Fruit fly (Drosophila melanogaster) whole organism, embryonic: ENCODE measurements around the gene nmo.

Experiments
- ATbp ChIP-seq: fragments of 200-800 bp; sonication (Bioruptor generic); optimal IDR thresholded peaks from 2 replicates; lab custom pipeline; 2017; ENCODE audit warnings: missing biosample characterization, mild to moderate bottlenecking, missing genetic modification characterization, missing genetic modification reagents
- Ada2b ChIP-seq: fragments of 200-800 bp; sonication (Bioruptor generic); IDR thresholded peaks from 2 replicates; pipeline ENCODE4 v1.3.6; 2022; ENCODE audit warnings: missing biosample characterization, missing genetic modification characterization
- BEAF-32 ChIP-seq: fragments of 200-800 bp; sonication (Bioruptor generic); optimal IDR thresholded peaks from 3 replicates; lab custom pipeline; 2017; ENCODE audit warnings: missing biosample characterization, missing genetic modification characterization, mild to moderate bottlenecking, moderate library complexity, missing genetic modification reagents
- Bdp1 ChIP-seq: fragments of 200-800 bp; sonication (Bioruptor generic); optimal IDR thresholded peaks from 3 replicates; lab custom pipeline; 2016; ENCODE audit warnings: missing biosample characterization, missing genetic modification characterization
- CG10267 ChIP-seq: fragments of 200-800 bp; sonication (Bioruptor generic); optimal IDR thresholded peaks from 2 replicates; lab custom pipeline; 2018; ENCODE audit warnings: missing biosample characterization, mild to moderate bottlenecking, missing genetic modification characterization, moderate library complexity
- CG10274 ChIP-seq: fragments of 200-800 bp; sonication (Bioruptor generic); optimal IDR thresholded peaks from 3 replicates; lab custom pipeline; 2017; ENCODE audit warnings: missing biosample characterization, mild to moderate bottlenecking, missing genetic modification characterization
- CG10462 ChIP-seq: fragments of 200-800 bp; sonication (Bioruptor generic); optimal IDR thresholded peaks from 2 replicates; lab custom pipeline; 2016; ENCODE audit warnings: missing biosample characterization, missing genetic modification characterization
- CG10959 ChIP-seq: fragments of 200-800 bp; sonication (Bioruptor generic); IDR thresholded peaks from 2 replicates; pipeline ENCODE4 v1.3.6; 2022; ENCODE audit warnings: missing biosample characterization, missing genetic modification characterization
- CG11504 ChIP-seq: fragments of 200-800 bp; sonication (Bioruptor generic); optimal IDR thresholded peaks from 3 replicates; lab custom pipeline; 2019; ENCODE audit warnings: missing biosample characterization, mild to moderate bottlenecking, missing genetic modification characterization, moderate library complexity
- CG11723 ChIP-seq: fragments of 200-800 bp; sonication (Bioruptor generic); optimal IDR thresholded peaks from 2 replicates; lab custom pipeline; 2017; ENCODE audit warnings: missing biosample characterization, mild to moderate bottlenecking, missing genetic modification characterization
- CG12104 ChIP-seq: fragments of 200-800 bp; sonication (Bioruptor generic); optimal IDR thresholded peaks from 3 replicates; lab custom pipeline; 2016; ENCODE audit warnings: missing biosample characterization, missing genetic modification characterization
- CG14710 ChIP-seq: fragments of 200-800 bp; sonication (Bioruptor generic); optimal IDR thresholded peaks from 3 replicates; lab custom pipeline; 2019; ENCODE audit warnings: missing biosample characterization, mild to moderate bottlenecking, missing genetic modification characterization, moderate library complexity
- CG15011 ChIP-seq: fragments of 200-800 bp; sonication (Bioruptor generic); optimal IDR thresholded peaks from 3 replicates; lab custom pipeline; 2018; ENCODE audit warnings: missing biosample characterization, mild to moderate bottlenecking, missing genetic modification characterization
- CG1529 ChIP-seq: fragments of 200-800 bp; sonication (Bioruptor generic); optimal IDR thresholded peaks from 3 replicates; lab custom pipeline; 2018; ENCODE audit warnings: missing biosample characterization, missing genetic modification characterization
- CG16813 ChIP-seq: fragments of 200-800 bp; sonication (Bioruptor generic); IDR thresholded peaks from 3 replicates; pipeline ENCODE4 v1.3.6; 2022; ENCODE audit warnings: missing biosample characterization, missing genetic modification characterization; ENCODE audit not compliant: partially characterized antibody
- CG17568 ChIP-seq: fragments of 200-800 bp; sonication (Bioruptor generic); optimal IDR thresholded peaks from 2 replicates; lab custom pipeline; 2018; ENCODE audit warnings: missing biosample characterization, mild to moderate bottlenecking, missing genetic modification characterization, moderate library complexity
- CG30403 ChIP-seq: fragments of 200-800 bp; sonication (Bioruptor generic); optimal IDR thresholded peaks from 3 replicates; lab custom pipeline; 2016; ENCODE audit warnings: missing biosample characterization, missing genetic modification characterization
- CG4328 ChIP-seq: fragments of 200-800 bp; sonication (Bioruptor generic); optimal IDR thresholded peaks from 3 replicates; lab custom pipeline; 2017; ENCODE audit warnings: missing biosample characterization, missing genetic modification reagents, missing genetic modification characterization
- CG4854 ChIP-seq: fragments of 200-800 bp; sonication (Bioruptor generic); optimal IDR thresholded peaks from 2 replicates; lab custom pipeline; 2016; ENCODE audit warnings: missing biosample characterization, missing genetic modification characterization, inconsistent platforms
- CG8765 ChIP-seq: fragments of 200-800 bp; sonication (Bioruptor generic); IDR thresholded peaks from 2 replicates; pipeline ENCODE4 v1.3.6; 2022; ENCODE audit warnings: missing biosample characterization, missing genetic modification characterization
- CG9609 ChIP-seq: fragments of 200-800 bp; sonication (Bioruptor generic); optimal IDR thresholded peaks from 3 replicates; lab custom pipeline; 2016; ENCODE audit warnings: missing biosample characterization, missing genetic modification characterization
- CG9797 ChIP-seq: fragments of 200-800 bp; sonication (Bioruptor generic); optimal IDR thresholded peaks from 3 replicates; lab custom pipeline; 2018; ENCODE audit warnings: missing biosample characterization, mild to moderate bottlenecking, missing genetic modification characterization
- Chrac-16 ChIP-seq: fragments of 200-800 bp; sonication (Bioruptor generic); optimal IDR thresholded peaks from 3 replicates; lab custom pipeline; 2016; ENCODE audit warnings: missing biosample characterization, missing genetic modification characterization
- CrebB ChIP-seq: fragments of 200-800 bp; sonication (Bioruptor generic); optimal IDR thresholded peaks from 3 replicates; lab custom pipeline; 2018; ENCODE audit warnings: missing biosample characterization, mild to moderate bottlenecking, missing genetic modification characterization
- Deaf1 ChIP-seq: fragments of 200-800 bp; optimal IDR thresholded peaks from 3 replicates; lab custom pipeline; 2019; ENCODE audit warnings: missing biosample characterization, mild to moderate bottlenecking, missing genetic modification characterization, moderate library complexity
- Dip3 ChIP-seq: fragments of 200-800 bp; sonication (Bioruptor generic); optimal IDR thresholded peaks from 3 replicates; lab custom pipeline; 2016; ENCODE audit warnings: missing biosample characterization, missing genetic modification characterization
- H2.0 ChIP-seq: fragments of 200-800 bp; sonication (Bioruptor generic); IDR thresholded peaks from 2 replicates; pipeline ENCODE4 v1.3.6; 2022; ENCODE audit warnings: missing biosample characterization, missing genetic modification characterization
- HLHmδ ChIP-seq: fragments of 200-800 bp; sonication (Bioruptor generic); optimal IDR thresholded peaks from 2 replicates; lab custom pipeline; 2018; ENCODE audit warnings: missing biosample characterization, mild to moderate bottlenecking, missing genetic modification characterization, moderate library complexity
- Hmx ChIP-seq: fragments of 200-800 bp; sonication (Bioruptor generic); optimal IDR thresholded peaks from 2 replicates; lab custom pipeline; 2016; ENCODE audit warnings: missing biosample characterization, missing genetic modification characterization
- Hr39 ChIP-seq: fragments of >200 bp; optimal IDR thresholded peaks from 2 replicates; lab custom pipeline; 2017
- Lim3 ChIP-seq: fragments of 200-800 bp; sonication (Bioruptor generic); IDR thresholded peaks from 2 replicates; pipeline ENCODE4 v1.3.6; 2022; ENCODE audit warnings: missing biosample characterization, missing genetic modification characterization
- MESR4 ChIP-seq: fragments of 200-800 bp; sonication (Bioruptor generic); optimal IDR thresholded peaks from 2 replicates; lab custom pipeline; 2018; ENCODE audit warnings: missing biosample characterization, mild to moderate bottlenecking, missing genetic modification characterization, moderate library complexity
- Oli ChIP-seq: fragments of 200-800 bp; sonication (Bioruptor generic); optimal IDR thresholded peaks from 2 replicates; lab custom pipeline; 2018; ENCODE audit warnings: missing biosample characterization, mild to moderate bottlenecking, missing genetic modification characterization, moderate library complexity
- Vsx1 ChIP-seq: fragments of 200-800 bp; sonication (Bioruptor generic); optimal IDR thresholded peaks from 2 replicates; lab custom pipeline; 2017; ENCODE audit warnings: missing biosample characterization, mild to moderate bottlenecking, missing genetic modification characterization, missing genetic modification reagents
- cg ChIP-seq: fragments of 200-800 bp; sonication (Bioruptor generic); optimal IDR thresholded peaks from 3 replicates; lab custom pipeline; 2019; ENCODE audit warnings: missing biosample characterization, mild to moderate bottlenecking, missing genetic modification characterization, moderate library complexity
- crc ChIP-seq: fragments of 200-800 bp; sonication (Bioruptor generic); optimal IDR thresholded peaks from 2 replicates; lab custom pipeline; 2016; ENCODE audit warnings: missing biosample characterization, missing genetic modification characterization
- ewg ChIP-seq: fragments of 200-800 bp; sonication (Bioruptor generic); optimal IDR thresholded peaks from 3 replicates; lab custom pipeline; 2017; ENCODE audit warnings: mild to moderate bottlenecking, missing biosample characterization, missing genetic modification reagents, missing genetic modification characterization
- exex ChIP-seq: fragments of 200-800 bp; sonication (Bioruptor generic); optimal IDR thresholded peaks from 4 replicates; lab custom pipeline; 2018; ENCODE audit warnings: missing biosample characterization, mild to moderate bottlenecking, missing genetic modification characterization, moderate library complexity
- gfzf ChIP-seq: fragments of 200-800 bp; sonication (Bioruptor generic); optimal IDR thresholded peaks from 2 replicates; lab custom pipeline; 2016; ENCODE audit warnings: missing biosample characterization, mild to moderate bottlenecking, missing genetic modification characterization, moderate library complexity
- hth ChIP-seq: fragments of >200 bp; optimal IDR thresholded peaks from 2 replicates; lab custom pipeline; 2017; ENCODE audit warnings: inconsistent platforms
- jing ChIP-seq: fragments of 200-800 bp; sonication (Bioruptor generic); optimal IDR thresholded peaks from 2 replicates; lab custom pipeline; 2018; ENCODE audit warnings: missing biosample characterization, mild to moderate bottlenecking, missing genetic modification characterization
- lab ChIP-seq: fragments of 200-800 bp; sonication (Bioruptor generic); optimal IDR thresholded peaks from 3 replicates; lab custom pipeline; 2017; ENCODE audit warnings: missing biosample characterization, missing genetic modification characterization, mild to moderate bottlenecking, moderate library complexity, missing genetic modification reagents
- pan ChIP-seq, 4 experiments: fragments of >200 bp in 3 of 4; fragments of 200-800 bp in 1 of 4; sonication (Bioruptor generic) in 1 of 4; optimal IDR thresholded peaks in 3 of 4; IDR thresholded peaks in 1 of 4; 2 replicates each; pipeline versions ENCODE4 v1.3.6 to Lab custom; 2017 to 2022; ENCODE audit warnings: missing biosample characterization in 2 of 4, missing genetic modification characterization in 2 of 4, mixed read lengths in 1 of 4
- pb ChIP-seq: fragments of 200-800 bp; sonication (Bioruptor generic); optimal IDR thresholded peaks from 3 replicates; lab custom pipeline; 2016; ENCODE audit warnings: missing biosample characterization, missing genetic modification characterization
- pros ChIP-seq: fragments of 200-800 bp; sonication (Bioruptor generic); optimal IDR thresholded peaks from 3 replicates; lab custom pipeline; 2019; ENCODE audit warnings: missing biosample characterization, mild to moderate bottlenecking, missing genetic modification characterization, moderate library complexity
- schlank ChIP-seq: fragments of 200-800 bp; sonication (Bioruptor generic); optimal IDR thresholded peaks from 2 replicates; lab custom pipeline; 2018; ENCODE audit warnings: missing biosample characterization, mild to moderate bottlenecking, missing genetic modification characterization
- tll ChIP-seq, 2 experiments: fragments of 200-800 bp in 1 of 2; fragments of >200 bp in 1 of 2; sonication (Bioruptor generic) in 1 of 2; optimal IDR thresholded peaks; 2 replicates each; lab custom pipeline; 2017 to 2019; ENCODE audit warnings: missing biosample characterization in 2 of 2, missing genetic modification characterization in 2 of 2, mild to moderate bottlenecking in 1 of 2, moderate library complexity in 1 of 2
- toy ChIP-seq: fragments of 200-800 bp; sonication (Bioruptor generic); IDR thresholded peaks from 2 replicates; pipeline ENCODE4 v1.3.6; 2022; ENCODE audit warnings: missing biosample characterization, missing genetic modification characterization
- unc-4 ChIP-seq: fragments of 200-800 bp; sonication (Bioruptor generic); IDR thresholded peaks from 2 replicates; pipeline ENCODE4 v1.3.6; 2022; ENCODE audit warnings: missing biosample characterization, missing genetic modification characterization; ENCODE audit not compliant: partially characterized antibody

The nmo gene

DNA sequence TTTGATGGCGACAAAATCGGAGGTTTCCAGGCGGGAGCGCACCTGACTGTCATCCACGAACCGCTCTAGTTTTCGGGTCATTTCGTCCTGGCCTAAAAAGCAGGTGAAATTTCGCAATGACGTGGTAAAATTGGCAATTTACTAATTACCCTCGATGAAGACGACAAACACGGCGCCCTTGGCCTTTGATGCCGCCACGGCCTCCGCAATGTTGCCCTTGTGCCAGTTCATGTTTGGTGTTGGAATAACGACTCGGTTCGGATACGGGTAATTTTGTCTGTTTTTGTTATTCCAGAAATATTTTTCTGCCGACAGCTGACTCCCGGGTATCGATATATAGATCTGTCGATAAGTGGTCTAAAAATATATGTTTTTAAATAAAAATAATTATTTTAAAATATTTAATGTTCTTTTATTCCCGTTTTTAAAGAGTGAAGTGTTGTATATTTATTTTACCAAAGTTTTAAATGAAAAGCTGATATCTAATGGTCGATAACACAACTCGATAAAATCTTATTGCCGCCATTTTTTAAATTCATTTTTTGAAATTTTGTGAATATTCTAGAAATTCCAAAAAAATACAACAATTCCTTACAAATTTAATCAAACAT, 4.1 kb upstream of the nmo start, which contains the start of gene CG8042 (continued):
- TF ChIP-seq CG17568 (GFP tag; lab: Kevin White, UChicago), result no peak
- TF ChIP-seq exex, result no peak
- TF ChIP-seq H2.0 (GFP tag; lab: Robert Waterston, UW), result no peak
- TF ChIP-seq CG1529 (GFP tag; lab: Kevin White, UChicago), result no peak
- TF ChIP-seq Dip3 (GFP tag; lab: Kevin White, UChicago), result no peak
- no peak for TF ChIP-seq CG11504
- no peak for TF ChIP-seq pan (optimal IDR thresholded peaks at IDR 0.05; lab: Kevin White, UChicago)
- TF ChIP-seq pan (GFP tag; optimal IDR thresholded peaks at IDR 0.05 in 1 of 2, IDR thresholded peaks at IDR 0.05 in 1 of 2), result no peak
- no peak for TF ChIP-seq Hr39 (lab: Kevin White, UChicago)
- no peak for TF ChIP-seq gfzf
- TF ChIP-seq CG11723 (GFP tag; lab: Kevin White, UChicago), result no peak
- no peak for TF ChIP-seq CG10274 (GFP tag; lab: Kevin White, UChicago)
- TF ChIP-seq Lim3 (GFP tag; lab: Robert Waterston, UW), result no peak
- TF ChIP-seq Ada2b (GFP tag; lab: Robert Waterston, UW), result no peak
- TF ChIP-seq Hmx (GFP tag; lab: Kevin White, UChicago), result no peak
- no peak for TF ChIP-seq CG9797 (GFP tag; lab: Kevin White, UChicago)
- peak; percentile 69 for TF ChIP-seq unc-4 (GFP tag; lab: Robert Waterston, UW)
- TF ChIP-seq Oli (tag; lab: Kevin White, UChicago), result no peak
- TF ChIP-seq BEAF-32 (GFP tag; lab: Kevin White, UChicago), result peak; percentile 43
- no peak for TF ChIP-seq CG4854
- TF ChIP-seq CG12104, result no peak
- TF ChIP-seq HLHmδ, result no peak
- peak; percentile 41 for TF ChIP-seq MESR4 (GFP tag; lab: Kevin White, UChicago)
- no peak for TF ChIP-seq schlank (tag; lab: Kevin White, UChicago)
- TF ChIP-seq crc (GFP tag; lab: Kevin White, UChicago), result no peak
- TF ChIP-seq cg (GFP tag; lab: Kevin White, UChicago), result no peak
- TF ChIP-seq CG10267 (tag; lab: Kevin White, UChicago), result peak; percentile 32
- no peak for TF ChIP-seq CG10462 (GFP tag; lab: Kevin White, UChicago)
- TF ChIP-seq CG8765 (GFP tag; lab: Robert Waterston, UW), result no peak
- peak; percentile 20 for TF ChIP-seq CG14710
- no peak for TF ChIP-seq Bdp1 (GFP tag; lab: Kevin White, UChicago)
- TF ChIP-seq Chrac-16 (GFP tag; lab: Kevin White, UChicago), result no peak
- no peak for TF ChIP-seq hth
- TF ChIP-seq CG10959, result no peak
- TF ChIP-seq CG30403 (GFP tag; lab: Kevin White, UChicago), result no peak
- TF ChIP-seq ATbp (GFP tag; lab: Kevin White, UChicago), result no peak
- no peak for TF ChIP-seq lab (GFP tag; lab: Kevin White, UChicago)

DNA sequence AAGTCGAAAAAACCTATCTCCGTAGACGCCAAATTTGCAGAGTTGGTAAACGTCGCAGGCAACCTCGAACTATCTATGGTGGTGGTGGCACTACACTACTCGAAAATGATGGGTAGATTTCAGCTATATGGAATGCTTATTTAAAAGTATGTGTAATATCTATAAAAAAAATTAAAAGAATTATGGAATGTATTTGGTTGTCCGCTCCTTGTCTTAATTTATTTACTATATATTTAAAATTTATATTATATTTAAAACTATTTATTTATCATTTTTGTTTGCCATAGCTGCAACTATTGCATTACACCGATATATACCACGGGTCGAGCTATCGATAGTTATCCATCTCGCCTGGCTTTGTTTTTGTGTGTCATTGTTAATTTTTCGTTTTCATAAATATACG, 2.8 kb upstream of the nmo start, which contains the start of the genes HP4 and CG8209:
Gene HP4 (minus strand): TSS at position 74 of the 403 bp plus-strand sequence.
Gene CG8209 (plus strand): TSS at position 326 of the 403 bp plus-strand sequence.
- TF ChIP-seq Vsx1 (GFP tag; lab: Kevin White, UChicago) (peak; percentile 64), ewg (peak; percentile 63), CG11723 (GFP tag; lab: Kevin White, UChicago) (peak; percentile 64), CG16813 (GFP tag; lab: Robert Waterston, UW) (peak; percentile 93), CG4328 (peak; percentile 74), pan (optimal IDR thresholded peaks at IDR 0.05; lab: Kevin White, UChicago) (no peak), pan (GFP tag; optimal IDR thresholded peaks at IDR 0.05 in 1 of 2, IDR thresholded peaks at IDR 0.05 in 1 of 2) (peak in 1 of 2 experiments; percentile 91), exex (no peak), CrebB (peak; percentile 50), tll (GFP tag; optimal IDR thresholded peaks at IDR 0.05; lab: Kevin White, UChicago) (peak in 1 of 2 experiments; percentile 8), pros (GFP tag; lab: Kevin White, UChicago) (no peak), toy (peak; percentile 49; the same call in 1 of the 2 replicates), pb (GFP tag; lab: Kevin White, UChicago) (peak; percentile 18), jing (GFP tag; lab: Kevin White, UChicago) (peak; percentile 38), CG15011 (GFP tag; lab: Kevin White, UChicago) (peak; percentile 47), Deaf1 (tag; lab: Kevin White, UChicago) (peak; percentile 59), CG9609 (GFP tag; lab: Kevin White, UChicago) (peak; percentile 41)
